Worm (Caenorhabditis elegans) whole organism, L3 larva: ENCODE measurements around the gene blos-4.

Source experiments
- R02D3.7 ChIP-seq: fragments of 150-350 bp; optimal IDR thresholded peaks from 2 replicates; lab custom pipeline; 2014; ENCODE audit warnings: missing biosample characterization, missing genetic modification characterization
- ZK546.5 ChIP-seq: sonication (generic microtip); optimal IDR thresholded peaks from 2 replicates; lab custom pipeline; 2017; ENCODE audit warnings: missing biosample characterization, missing genetic modification characterization
- elt-3 ChIP-seq, 3 experiments: fragments of 150-350 bp in 1 of 3; sonication (generic microtip) in 2 of 3; optimal IDR thresholded peaks; 2 replicates in 2 of 3; 4 replicates in 1 of 3; lab custom pipeline; 2014 to 2017; ENCODE audit warnings: missing biosample characterization in 3 of 3, missing genetic modification characterization in 3 of 3
- fkh-10 ChIP-seq: sonication (generic microtip); optimal IDR thresholded peaks from 2 replicates; lab custom pipeline; 2017; ENCODE audit warnings: missing biosample characterization, missing genetic modification reagents, missing genetic modification characterization
- pha-4 ChIP-seq: fragments of 150-350 bp; optimal IDR thresholded peaks from 2 replicates; lab custom pipeline; 2014; ENCODE audit warnings: missing biosample characterization, missing genetic modification reagents, missing genetic modification characterization
- snpc-4 ChIP-seq: fragments of 150-350 bp; optimal IDR thresholded peaks from 2 replicates; lab custom pipeline; 2014; ENCODE audit warnings: missing biosample characterization, missing genetic modification characterization
- unc-39 ChIP-seq: sonication (generic microtip); optimal IDR thresholded peaks from 4 replicates; lab custom pipeline; 2017; ENCODE audit warnings: missing biosample characterization, missing genetic modification characterization
- unc-62 ChIP-seq: fragments of 150-350 bp; sonication (generic microtip); optimal IDR thresholded peaks from 4 replicates; lab custom pipeline; 2014; ENCODE audit warnings: missing biosample characterization, missing genetic modification reagents, missing genetic modification characterization

DNA sequence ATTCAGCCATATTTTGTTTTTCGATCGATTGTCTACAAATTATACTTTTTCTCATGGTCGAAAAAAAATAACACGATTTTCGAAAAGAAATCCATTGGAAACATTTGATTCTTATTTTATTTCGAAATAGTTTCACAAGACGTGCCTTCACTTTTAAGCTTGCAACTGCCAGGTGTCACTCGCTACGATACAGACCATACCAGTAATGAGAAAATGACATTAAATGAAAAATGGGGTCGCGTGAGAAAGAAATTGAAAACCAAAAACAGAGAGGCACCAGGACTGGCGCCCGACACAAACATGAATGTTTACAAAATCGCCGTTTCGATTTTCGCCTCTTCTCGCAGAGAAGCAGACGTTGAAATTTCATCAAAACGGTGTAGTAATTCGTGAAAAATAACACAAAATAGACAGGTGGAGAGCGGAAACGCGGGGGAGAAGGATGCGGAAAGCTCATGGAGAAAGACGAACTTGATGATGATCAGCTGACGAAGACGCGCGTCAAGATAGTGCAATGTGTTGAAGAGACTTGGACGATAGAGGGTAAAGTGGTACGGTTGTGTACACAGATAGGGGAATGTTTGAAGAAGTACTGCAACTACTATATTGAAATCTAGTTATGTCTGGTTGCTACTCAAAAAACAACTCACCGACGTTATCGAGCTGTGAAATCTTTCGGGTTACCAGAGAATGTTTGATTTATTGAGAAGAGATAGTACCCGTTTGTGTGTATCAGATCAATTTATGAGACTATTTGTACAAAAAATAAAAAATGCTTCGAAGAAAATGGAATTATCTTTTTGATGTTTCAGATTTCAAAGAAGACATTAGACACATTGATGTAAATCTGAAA is 8.7 kb upstream of the blos-4 start:
- TF ChIP-seq R02D3.7 (tag; lab: Kevin White, UChicago) = no peak
- no peak for TF ChIP-seq ZK546.5 (tag; lab: Kevin White, UChicago)
- TF ChIP-seq fkh-10 = no peak
- peak; percentile 87 for TF ChIP-seq pha-4
- no peak for TF ChIP-seq unc-39 (tag; lab: Kevin White, UChicago)
- no peak for TF ChIP-seq snpc-4 (tag; lab: Kevin White, UChicago)
- no peak for TF ChIP-seq elt-3 (tag; optimal IDR thresholded peaks at IDR 0.05; lab: Kevin White, UChicago)
- no peak for TF ChIP-seq unc-62
